Fruit fly (Drosophila melanogaster): Measurements from ENCODE around the gene CG42847.
A peak's percentile ranks its signal among the peaks of the same experiment; 100 is the strongest.

DNA sequence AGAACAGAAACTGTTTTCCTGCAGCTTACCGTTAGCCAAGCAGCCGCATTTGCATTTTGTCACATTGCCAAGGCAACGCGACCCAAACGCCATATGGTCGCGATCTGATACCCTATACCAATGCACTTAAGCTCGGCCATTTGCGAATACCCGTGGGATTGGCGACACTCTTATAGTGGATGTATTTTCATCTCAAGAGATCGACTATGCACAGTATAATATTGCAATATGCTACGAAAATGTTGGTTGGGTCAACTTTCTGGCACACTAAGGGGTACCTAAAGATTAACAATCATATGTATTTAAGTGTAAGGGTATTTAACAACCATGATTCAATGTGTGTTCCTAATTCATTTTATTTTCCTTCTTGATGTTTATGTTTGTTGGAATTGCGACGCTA is 10.6 kb downstream of the CG42847 start:
- TF ChIP-seq N (GFP tag; optimal IDR thresholded peaks at IDR 0.05) (no peak), usp (GFP tag; optimal IDR thresholded peaks at IDR 0.05) (no peak), h (GFP tag; optimal IDR thresholded peaks at IDR 0.05) (peak; percentile 81)

Measured in whole organism, wandering third instar larva.